Worm (Caenorhabditis elegans): ENCODE results near the gene K07C11.8.

The K07C11.8 gene

ce11 chrV:8217661-8218265, at the start of gene K07C11.8:
Gene K07C11.8 (minus strand): TSS chrV:8217884.
- TF ChIP-seq ceh-36 (tag; optimal IDR thresholded peaks at IDR 0.05) (no peak), B0310.2 (tag; optimal IDR thresholded peaks at IDR 0.05) (no peak), sea-1 (GFP tag; conservative IDR thresholded peaks at IDR 0.05) (no peak), tbx-37 (GFP tag; conservative IDR thresholded peaks at IDR 0.05) (no peak)

- TF ChIP-seq ceh-13 (GFP tag; optimal IDR thresholded peaks at IDR 0.05) (no peak), tra-4 (tag; optimal IDR thresholded peaks at IDR 0.05) (no peak), hnd-1 (tag; optimal IDR thresholded peaks at IDR 0.05) (no peak), B0310.2 (tag; optimal IDR thresholded peaks at IDR 0.05) (no peak), ama-1 (optimal IDR thresholded peaks at IDR 0.05) (no peak), hmbx-1 (tag; optimal IDR thresholded peaks at IDR 0.05) (no peak)
These were observed 49.6 kb upstream of the K07C11.8 start for ce11 chrV:8267275-8267674.

- TF ChIP-seq flt-1 (GFP tag; IDR thresholded peaks at IDR 0.05) (no peak), pes-1 (GFP tag; IDR thresholded peaks at IDR 0.05) (no peak), ceh-36 (tag; optimal IDR thresholded peaks at IDR 0.05) (no peak), hmg-4 (GFP tag; optimal IDR thresholded peaks at IDR 0.05) (no peak), ets-7 (tag; optimal IDR thresholded peaks at IDR 0.05) (no peak), hnd-1 (tag; optimal IDR thresholded peaks at IDR 0.05) (no peak), tra-4 (tag; optimal IDR thresholded peaks at IDR 0.05) (no peak), F13C5.2 (tag; optimal IDR thresholded peaks at IDR 0.05) (no peak), tbx-37 (GFP tag; conservative IDR thresholded peaks at IDR 0.05) (no peak), ama-1 (optimal IDR thresholded peaks at IDR 0.05) (no peak), tbx-11 (GFP tag; IDR thresholded peaks at IDR 0.05) (no peak), B0310.2 (tag; optimal IDR thresholded peaks at IDR 0.05) (no peak), ceh-13 (GFP tag; optimal IDR thresholded peaks at IDR 0.05) (no peak), scrt-1 (GFP tag; IDR thresholded peaks at IDR 0.05) (no peak), aly-1 (tag; optimal IDR thresholded peaks at IDR 0.05) (no peak), sea-1 (GFP tag; conservative IDR thresholded peaks at IDR 0.05) (no peak), hmbx-1 (tag; optimal IDR thresholded peaks at IDR 0.05) (no peak)
These were observed 48.5 kb upstream of the K07C11.8 start, which contains the start of gene F21F8.5 for ce11 chrV:8266232-8266631. Gene F21F8.5 (minus strand): TSS chrV:8266332.

ce11 chrV:8263941-8264340, 46.3 kb upstream of the K07C11.8 start, which contains the start of gene C16D9.9:
Gene C16D9.9 (plus strand): TSS chrV:8264241.
- TF ChIP-seq B0310.2 (tag; optimal IDR thresholded peaks at IDR 0.05) (no peak), hmbx-1 (tag; optimal IDR thresholded peaks at IDR 0.05) (no peak), tbx-11 (GFP tag; IDR thresholded peaks at IDR 0.05) (no peak), aly-1 (tag; optimal IDR thresholded peaks at IDR 0.05) (no peak), ceh-13 (GFP tag; optimal IDR thresholded peaks at IDR 0.05) (no peak), ets-7 (tag; optimal IDR thresholded peaks at IDR 0.05) (no peak), hmg-4 (GFP tag; optimal IDR thresholded peaks at IDR 0.05) (no peak), pes-1 (GFP tag; IDR thresholded peaks at IDR 0.05) (no peak), sea-1 (GFP tag; conservative IDR thresholded peaks at IDR 0.05) (no peak)

ce11 chrV:8263466-8263865, 45.8 kb upstream of the K07C11.8 start, which contains the start of gene C16D9.8:
Gene C16D9.8 (minus strand): TSS chrV:8263566.
- TF ChIP-seq aly-1 (tag; optimal IDR thresholded peaks at IDR 0.05) (no peak), sea-1 (GFP tag; conservative IDR thresholded peaks at IDR 0.05) (no peak), flt-1 (GFP tag; IDR thresholded peaks at IDR 0.05) (no peak), ceh-13 (GFP tag; optimal IDR thresholded peaks at IDR 0.05) (no peak), ama-1 (optimal IDR thresholded peaks at IDR 0.05) (no peak), B0310.2 (tag; optimal IDR thresholded peaks at IDR 0.05) (no peak), tra-4 (tag; optimal IDR thresholded peaks at IDR 0.05) (no peak), tbx-37 (GFP tag; conservative IDR thresholded peaks at IDR 0.05) (no peak), hnd-1 (tag; optimal IDR thresholded peaks at IDR 0.05) (no peak), hmg-4 (GFP tag; optimal IDR thresholded peaks at IDR 0.05) (no peak)

- TF ChIP-seq tra-4 (tag; optimal IDR thresholded peaks at IDR 0.05), result no peak
- no peak for TF ChIP-seq hnd-1 (tag; optimal IDR thresholded peaks at IDR 0.05)
- no peak for TF ChIP-seq flt-1 (GFP tag; IDR thresholded peaks at IDR 0.05)
- TF ChIP-seq tbx-37 (GFP tag; conservative IDR thresholded peaks at IDR 0.05), result no peak
- TF ChIP-seq sea-1 (GFP tag; conservative IDR thresholded peaks at IDR 0.05), result no peak
- TF ChIP-seq ama-1 (optimal IDR thresholded peaks at IDR 0.05), result no peak
- no peak for TF ChIP-seq ceh-36 (tag; optimal IDR thresholded peaks at IDR 0.05)
- no peak for TF ChIP-seq tbx-11 (GFP tag; IDR thresholded peaks at IDR 0.05)
- TF ChIP-seq pes-1 (GFP tag; IDR thresholded peaks at IDR 0.05), result no peak
- TF ChIP-seq ceh-13 (GFP tag; optimal IDR thresholded peaks at IDR 0.05), result no peak
- TF ChIP-seq hmg-4 (GFP tag; optimal IDR thresholded peaks at IDR 0.05), result no peak
These were observed 44.5 kb upstream of the K07C11.8 start for ce11 chrV:8262212-8262611.

DNA sequence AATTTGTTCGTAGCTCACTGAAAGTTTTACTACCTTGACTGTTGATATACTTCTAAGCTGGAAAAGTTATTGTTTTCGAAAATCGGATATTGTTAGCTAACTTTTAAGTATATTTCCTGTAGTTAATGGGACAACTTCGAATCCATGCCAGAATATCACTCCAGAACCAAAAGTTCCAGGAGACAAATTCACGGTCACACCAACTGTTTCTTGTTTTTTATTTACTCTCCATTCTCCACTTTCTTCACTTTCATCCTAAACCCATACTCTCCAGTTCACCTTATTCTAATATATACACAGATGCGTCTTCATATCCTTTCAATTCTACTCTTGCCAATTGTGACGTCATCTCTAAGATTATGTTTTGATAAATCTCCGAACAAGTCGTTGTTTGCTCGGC, 41.3 kb upstream of the K07C11.8 start, which contains the start of gene C16D9.1:
Gene C16D9.1, plus strand, starts transcription at position 301 of the 400 bp plus-strand sequence.
- no peak for TF ChIP-seq B0310.2 (tag; optimal IDR thresholded peaks at IDR 0.05)
- no peak for TF ChIP-seq tbx-37 (GFP tag; conservative IDR thresholded peaks at IDR 0.05)
- TF ChIP-seq tbx-11 (GFP tag; IDR thresholded peaks at IDR 0.05), result no peak
- no peak for TF ChIP-seq ets-7 (tag; optimal IDR thresholded peaks at IDR 0.05)

DNA sequence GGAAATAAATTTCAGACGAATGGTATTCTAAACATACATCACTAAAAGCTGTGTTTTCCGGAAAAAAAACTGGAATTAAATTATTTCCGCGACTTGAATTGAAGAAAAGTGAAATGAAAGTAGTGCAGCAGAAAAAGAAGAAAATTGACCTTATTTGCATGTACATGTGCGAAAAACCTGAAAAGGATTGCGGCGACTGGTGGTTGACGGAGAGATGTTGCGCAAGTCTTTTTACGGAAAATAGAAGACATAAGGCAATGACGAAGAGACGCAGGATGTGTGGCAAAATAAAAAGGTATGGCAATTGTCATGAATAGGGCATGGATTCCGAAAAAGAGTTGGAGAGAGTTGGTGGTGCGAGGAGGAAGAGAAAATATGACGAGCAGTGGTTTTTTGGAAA, 37.3 kb upstream of the K07C11.8 start:
- TF ChIP-seq tbx-37 (GFP tag; conservative IDR thresholded peaks at IDR 0.05) (no peak), pes-1 (GFP tag; IDR thresholded peaks at IDR 0.05) (no peak)

Measured in whole organism, early embryonic.